Fruit fly (Drosophila melanogaster) whole organism, embryonic: ENCODE measurements around the gene Cdc16.

Experiments used
- Abd-B ChIP-seq: fragments of 200-800 bp; sonication (Bioruptor generic); optimal IDR thresholded peaks from 2 replicates; lab custom pipeline; 2018; ENCODE audit warnings: missing biosample characterization, mild to moderate bottlenecking, missing genetic modification characterization, moderate library complexity
- Antp ChIP-seq: fragments of 200-800 bp; sonication (Bioruptor generic); optimal IDR thresholded peaks from 3 replicates; lab custom pipeline; 2016; ENCODE audit warnings: missing biosample characterization, missing genetic modification characterization
- Asciz ChIP-seq: fragments of 200-800 bp; sonication (Bioruptor generic); optimal IDR thresholded peaks from 2 replicates; lab custom pipeline; 2017; ENCODE audit warnings: missing biosample characterization, mild to moderate bottlenecking, missing genetic modification characterization, missing genetic modification reagents
- CG10209 ChIP-seq: fragments of 200-800 bp; sonication (Bioruptor generic); optimal IDR thresholded peaks from 3 replicates; lab custom pipeline; 2017; ENCODE audit warnings: missing biosample characterization, mild to moderate bottlenecking, missing genetic modification characterization, missing genetic modification reagents
- CG10366 ChIP-seq: fragments of 200-800 bp; sonication (Bioruptor generic); IDR thresholded peaks from 2 replicates; pipeline ENCODE4 v1.3.6; 2022; ENCODE audit warnings: missing biosample characterization, missing genetic modification characterization
- CG10462 ChIP-seq: fragments of 200-800 bp; sonication (Bioruptor generic); optimal IDR thresholded peaks from 2 replicates; lab custom pipeline; 2016; ENCODE audit warnings: missing biosample characterization, missing genetic modification characterization
- CG10543 ChIP-seq: fragments of 200-800 bp; sonication (Bioruptor generic); optimal IDR thresholded peaks from 3 replicates; lab custom pipeline; 2017; ENCODE audit warnings: missing biosample characterization, mild to moderate bottlenecking, missing genetic modification characterization, moderate library complexity
- CG11504 ChIP-seq: fragments of 200-800 bp; sonication (Bioruptor generic); optimal IDR thresholded peaks from 3 replicates; lab custom pipeline; 2019; ENCODE audit warnings: missing biosample characterization, mild to moderate bottlenecking, missing genetic modification characterization, moderate library complexity
- CG11723 ChIP-seq: fragments of 200-800 bp; sonication (Bioruptor generic); optimal IDR thresholded peaks from 2 replicates; lab custom pipeline; 2017; ENCODE audit warnings: missing biosample characterization, mild to moderate bottlenecking, missing genetic modification characterization
- CG14014 ChIP-seq: fragments of 200-800 bp; sonication (Bioruptor generic); IDR thresholded peaks from 2 replicates; pipeline ENCODE4 v1.3.6; 2022; ENCODE audit warnings: missing biosample characterization, missing genetic modification characterization
- CG15479 ChIP-seq: fragments of 200-800 bp; sonication (Bioruptor generic); optimal IDR thresholded peaks from 3 replicates; lab custom pipeline; 2019; ENCODE audit warnings: missing biosample characterization, mild to moderate bottlenecking, missing genetic modification characterization, moderate library complexity
- CG18262 ChIP-seq: fragments of 200-800 bp; optimal IDR thresholded peaks from 3 replicates; lab custom pipeline; 2019; ENCODE audit warnings: missing biosample characterization, mild to moderate bottlenecking, missing genetic modification characterization, moderate library complexity
- CG31441 ChIP-seq: fragments of 200-800 bp; sonication (Bioruptor generic); IDR thresholded peaks from 2 replicates; pipeline ENCODE4 v1.3.6; 2022; ENCODE audit warnings: missing biosample characterization, missing genetic modification characterization
- CG32767 ChIP-seq: fragments of 200-800 bp; sonication (Bioruptor generic); IDR thresholded peaks from 2 replicates; pipeline ENCODE4 v1.3.6; 2022; ENCODE audit warnings: missing biosample characterization, missing genetic modification characterization
- CG33557 ChIP-seq: fragments of 200-800 bp; sonication (Bioruptor generic); optimal IDR thresholded peaks from 2 replicates; lab custom pipeline; 2019; ENCODE audit warnings: missing biosample characterization, mild to moderate bottlenecking, missing genetic modification characterization, moderate library complexity
- CG3838 ChIP-seq: fragments of 200-800 bp; sonication (Bioruptor generic); optimal IDR thresholded peaks from 3 replicates; lab custom pipeline; 2016; ENCODE audit warnings: missing biosample characterization, missing genetic modification characterization
- CG42726 ChIP-seq: fragments of 200-800 bp; sonication (Bioruptor generic); IDR thresholded peaks from 2 replicates; pipeline ENCODE4 v1.3.6; 2022; ENCODE audit warnings: missing biosample characterization, missing genetic modification characterization; ENCODE audit not compliant: partially characterized antibody
- CG4820 ChIP-seq: fragments of 200-800 bp; sonication (Bioruptor generic); optimal IDR thresholded peaks from 3 replicates; lab custom pipeline; 2016; ENCODE audit warnings: missing biosample characterization, missing genetic modification characterization
- CG7556 ChIP-seq: fragments of 200-800 bp; sonication (Bioruptor generic); optimal IDR thresholded peaks from 2 replicates; lab custom pipeline; 2017; ENCODE audit warnings: missing biosample characterization, mild to moderate bottlenecking, missing genetic modification characterization
- CG8281 ChIP-seq: fragments of 200-800 bp; sonication (Bioruptor generic); optimal IDR thresholded peaks from 2 replicates; lab custom pipeline; 2018; ENCODE audit warnings: missing biosample characterization, mild to moderate bottlenecking, missing genetic modification characterization, moderate library complexity
- CG9817 ChIP-seq: fragments of 200-800 bp; sonication (Bioruptor generic); optimal IDR thresholded peaks from 2 replicates; lab custom pipeline; 2018; ENCODE audit warnings: missing biosample characterization, mild to moderate bottlenecking, missing genetic modification characterization, moderate library complexity
- Dbx ChIP-seq: fragments of 200-800 bp; sonication (Bioruptor generic); IDR thresholded peaks from 3 replicates; pipeline ENCODE4 v1.3.6; 2022; ENCODE audit warnings: missing biosample characterization, missing genetic modification characterization
- H15 ChIP-seq: fragments of 200-800 bp; sonication (Bioruptor generic); IDR thresholded peaks from 3 replicates; pipeline ENCODE4 v1.3.6; 2022; ENCODE audit warnings: missing biosample characterization, missing genetic modification characterization
- HLH4C ChIP-seq: fragments of 200-800 bp; sonication (Bioruptor generic); IDR thresholded peaks from 3 replicates; pipeline ENCODE4 v1.3.6; 2022; ENCODE audit warnings: missing biosample characterization, missing genetic modification characterization; ENCODE audit not compliant: partially characterized antibody
- HmgD ChIP-seq: fragments of 200-800 bp; sonication (Bioruptor generic); optimal IDR thresholded peaks from 3 replicates; lab custom pipeline; 2016; ENCODE audit warnings: missing biosample characterization, missing genetic modification characterization
- Lhr ChIP-seq: fragments of 200-800 bp; sonication (Bioruptor generic); optimal IDR thresholded peaks from 3 replicates; lab custom pipeline; 2017; ENCODE audit warnings: mild to moderate bottlenecking, missing biosample characterization, missing genetic modification reagents, missing genetic modification characterization
- Med ChIP-seq: fragments of 200-800 bp; sonication (Bioruptor generic); peaks from one replicate; lab custom pipeline; 2016; ENCODE audit warnings: missing biosample characterization, missing genetic modification characterization, mild to moderate bottlenecking, inconsistent platforms, moderate library complexity
- Nf-YC ChIP-seq: fragments of 200-800 bp; optimal IDR thresholded peaks from 3 replicates; lab custom pipeline; 2019; ENCODE audit warnings: missing biosample characterization, mild to moderate bottlenecking, missing genetic modification characterization, moderate library complexity
- Side ChIP-seq: fragments of 200-800 bp; sonication (Bioruptor generic); optimal IDR thresholded peaks from 2 replicates; lab custom pipeline; 2016; ENCODE audit warnings: missing biosample characterization, missing genetic modification characterization
- Sin3A ChIP-seq: fragments of >200 bp; optimal IDR thresholded peaks from 2 replicates; lab custom pipeline; 2018
- Six4 ChIP-seq: fragments of 200-800 bp; sonication (Bioruptor generic); optimal IDR thresholded peaks from 2 replicates; lab custom pipeline; 2016; ENCODE audit warnings: missing biosample characterization, missing genetic modification characterization
- Vsx1 ChIP-seq: fragments of 200-800 bp; sonication (Bioruptor generic); optimal IDR thresholded peaks from 2 replicates; lab custom pipeline; 2017; ENCODE audit warnings: missing biosample characterization, mild to moderate bottlenecking, missing genetic modification characterization, missing genetic modification reagents
- ase ChIP-seq: fragments of 200-800 bp; sonication (Bioruptor generic); IDR thresholded peaks from 3 replicates; pipeline ENCODE4 v1.3.6; 2022; ENCODE audit warnings: missing biosample characterization, missing genetic modification characterization
- btn ChIP-seq: fragments of 200-800 bp; sonication (Bioruptor generic); optimal IDR thresholded peaks from 2 replicates; lab custom pipeline; 2016; ENCODE audit warnings: missing biosample characterization, missing genetic modification characterization
- croc ChIP-seq: fragments of 200-800 bp; sonication (Bioruptor generic); conservative IDR thresholded peaks from 3 replicates; pipeline ENCODE4 v1.3.6; 2022; ENCODE audit warnings: missing biosample characterization, missing genetic modification characterization
- dmrt11E ChIP-seq: fragments of 200-800 bp; sonication (Bioruptor generic); optimal IDR thresholded peaks from 3 replicates; lab custom pipeline; 2018; ENCODE audit warnings: missing biosample characterization, mild to moderate bottlenecking, missing genetic modification characterization, moderate library complexity
- en ChIP-seq: fragments of 200-800 bp; sonication (Bioruptor generic); optimal IDR thresholded peaks from 2 replicates; lab custom pipeline; 2016; ENCODE audit warnings: missing biosample characterization, missing genetic modification characterization
- gsb ChIP-seq: fragments of 200-800 bp; sonication (Bioruptor generic); IDR thresholded peaks from 2 replicates; pipeline ENCODE4 v1.3.6; 2022; ENCODE audit warnings: missing biosample characterization, missing genetic modification characterization
- klu ChIP-seq: fragments of 200-800 bp; sonication (Bioruptor generic); IDR thresholded peaks from 2 replicates; pipeline ENCODE4 v1.3.6; 2022; ENCODE audit warnings: missing biosample characterization, missing genetic modification characterization
- luna ChIP-seq: fragments of 200-800 bp; sonication (Bioruptor generic); optimal IDR thresholded peaks from 2 replicates; lab custom pipeline; 2016; ENCODE audit warnings: missing biosample characterization, missing genetic modification characterization
- maf-S ChIP-seq: fragments of 200-800 bp; sonication (Bioruptor generic); optimal IDR thresholded peaks from 2 replicates; lab custom pipeline; 2016; ENCODE audit warnings: missing biosample characterization, missing genetic modification characterization
- prd ChIP-seq, 3 experiments: fragments of >200 bp in 2 of 3; fragments of 200-800 bp in 1 of 3; sonication (Bioruptor generic) in 1 of 3; optimal IDR thresholded peaks in 2 of 3; IDR thresholded peaks in 1 of 3; 2 replicates in 2 of 3; 3 replicates in 1 of 3; pipeline versions ENCODE4 v1.3.6 to Lab custom; 2017 to 2022; ENCODE audit warnings: missing biosample characterization in 1 of 3, missing genetic modification characterization in 1 of 3
- sc ChIP-seq, 3 experiments: fragments of >200 bp in 2 of 3; fragments of 200-800 bp in 1 of 3; sonication (Bioruptor generic) in 1 of 3; optimal IDR thresholded peaks; 2 replicates in 2 of 3; 3 replicates in 1 of 3; lab custom pipeline; 2017; ENCODE audit warnings: mild to moderate bottlenecking in 1 of 3, missing biosample characterization in 1 of 3, missing genetic modification characterization in 1 of 3, missing genetic modification reagents in 1 of 3
- sd ChIP-seq: fragments of 200-800 bp; sonication (Bioruptor generic); optimal IDR thresholded peaks from 3 replicates; lab custom pipeline; 2018; ENCODE audit warnings: missing biosample characterization, mild to moderate bottlenecking, missing genetic modification characterization, moderate library complexity
- seq ChIP-seq: fragments of 200-800 bp; sonication (Bioruptor generic); IDR thresholded peaks from 2 replicates; pipeline ENCODE4 v1.3.6; 2022; ENCODE audit warnings: missing biosample characterization, missing genetic modification characterization
- slp2 ChIP-seq: fragments of 200-800 bp; sonication (Bioruptor generic); optimal IDR thresholded peaks from 2 replicates; lab custom pipeline; 2016; ENCODE audit warnings: missing biosample characterization, missing genetic modification characterization
- sqz ChIP-seq: fragments of 200-800 bp; sonication (Bioruptor generic); optimal IDR thresholded peaks from 3 replicates; lab custom pipeline; 2018; ENCODE audit warnings: missing biosample characterization, mild to moderate bottlenecking, missing genetic modification characterization
- stwl ChIP-seq: fragments of 200-800 bp; sonication (Bioruptor generic); optimal IDR thresholded peaks from 3 replicates; lab custom pipeline; 2018; ENCODE audit warnings: missing biosample characterization, mild to moderate bottlenecking, missing genetic modification characterization, moderate library complexity
- toy ChIP-seq: fragments of 200-800 bp; sonication (Bioruptor generic); IDR thresholded peaks from 2 replicates; pipeline ENCODE4 v1.3.6; 2022; ENCODE audit warnings: missing biosample characterization, missing genetic modification characterization
- vnd ChIP-seq: fragments of 200-800 bp; sonication (Bioruptor generic); IDR thresholded peaks from 3 replicates; pipeline ENCODE4 v1.3.6; 2022; ENCODE audit warnings: missing biosample characterization, missing genetic modification characterization; ENCODE audit not compliant: partially characterized antibody

The Cdc16 gene

DNA sequence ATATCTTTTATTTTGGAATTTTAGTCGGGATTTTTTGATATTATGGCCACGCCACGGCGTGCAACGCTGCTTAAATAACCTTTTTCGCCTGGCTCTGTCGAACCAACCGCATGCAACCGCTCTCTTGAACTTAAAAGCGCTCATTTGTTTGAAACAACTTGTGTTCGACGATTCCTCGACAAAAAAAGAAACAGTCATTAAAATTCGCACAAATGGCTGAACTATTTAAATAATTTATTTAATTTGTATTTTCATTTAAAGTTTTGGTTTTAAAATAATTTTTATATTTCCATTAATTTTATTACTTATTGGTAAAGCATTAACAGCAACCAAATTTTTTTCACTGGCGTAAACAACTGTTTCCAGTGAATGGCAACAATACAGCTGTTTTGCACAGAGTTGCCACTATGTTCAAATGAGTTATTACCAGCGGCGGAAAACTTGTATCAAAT, at the start of gene Cdc16, which contains the start of gene orb (continued):
- peak; percentile 67 for TF ChIP-seq sd (tag; lab: Kevin White, UChicago)
- TF ChIP-seq CG14014 (GFP tag; lab: Robert Waterston, UW): peak; percentile 90
- peak; percentile 34 for TF ChIP-seq en (GFP tag; lab: Kevin White, UChicago)
- TF ChIP-seq Med (GFP tag; lab: Kevin White, UChicago): peak; percentile 95
- TF ChIP-seq CG8281: peak; percentile 63
- peak; percentile 75; the same call in 1 of the 2 replicates for TF ChIP-seq toy (GFP tag; lab: Robert Waterston, UW)
- no peak for TF ChIP-seq HmgD (GFP tag; lab: Kevin White, UChicago)
- peak; percentile 81 for TF ChIP-seq CG4820 (GFP tag; lab: Kevin White, UChicago)
- TF ChIP-seq HLH4C (GFP tag; lab: Robert Waterston, UW): no peak
- TF ChIP-seq CG10462: peak; percentile 73
- no peak for TF ChIP-seq btn (GFP tag; lab: Kevin White, UChicago)
- TF ChIP-seq CG9817 (tag; lab: Kevin White, UChicago): peak; percentile 92
- TF ChIP-seq croc: peak; percentile 64
- TF ChIP-seq CG10543: peak; percentile 83
- TF ChIP-seq vnd (GFP tag; lab: Robert Waterston, UW): no peak
- no peak for TF ChIP-seq prd (optimal IDR thresholded peaks at IDR 0.05; lab: Kevin White, UChicago)
- peak; percentile 94 for TF ChIP-seq prd (GFP tag; IDR thresholded peaks at IDR 0.05; lab: Robert Waterston, UW)
- TF ChIP-seq stwl (tag; lab: Kevin White, UChicago): peak; percentile 74
- peak; percentile 95 for TF ChIP-seq CG31441 (GFP tag; lab: Robert Waterston, UW)
- peak; percentile 58 for TF ChIP-seq gsb
- peak; percentile 93 for TF ChIP-seq Abd-B (GFP tag; lab: Kevin White, UChicago)
- TF ChIP-seq CG3838 (GFP tag; lab: Kevin White, UChicago): peak; percentile 60
- TF ChIP-seq CG42726 (GFP tag; lab: Robert Waterston, UW): no peak
- peak; percentile 84 for TF ChIP-seq Nf-YC
- TF ChIP-seq luna (GFP tag; lab: Kevin White, UChicago): peak; percentile 12
- peak; percentile 89 for TF ChIP-seq dmrt11E (tag; lab: Kevin White, UChicago)
- TF ChIP-seq klu: peak; percentile 76
- peak; percentile 71 for TF ChIP-seq Vsx1 (GFP tag; lab: Kevin White, UChicago)
- peak; percentile 88 for TF ChIP-seq H15 (GFP tag; lab: Robert Waterston, UW)
- TF ChIP-seq Asciz (GFP tag; lab: Kevin White, UChicago): peak; percentile 82
- peak; percentile 85 for TF ChIP-seq CG32767
- peak; percentile 76 for TF ChIP-seq CG11723 (GFP tag; lab: Kevin White, UChicago)
- peak; percentile 70 for TF ChIP-seq Antp (GFP tag; lab: Kevin White, UChicago)
- peak; percentile 91 for TF ChIP-seq CG18262 (tag; lab: Kevin White, UChicago)
- peak; percentile 57 for TF ChIP-seq Side
- TF ChIP-seq seq (GFP tag; lab: Robert Waterston, UW): peak; percentile 88
- peak; percentile 64 for TF ChIP-seq slp2 (GFP tag; lab: Kevin White, UChicago)
- TF ChIP-seq Six4: peak; percentile 92
- peak; percentile 91 for TF ChIP-seq CG7556 (GFP tag; lab: Kevin White, UChicago)
- no peak for TF ChIP-seq Sin3A
- peak; percentile 75 for TF ChIP-seq CG33557 (GFP tag; lab: Kevin White, UChicago)
- no peak for TF ChIP-seq sqz (GFP tag; lab: Kevin White, UChicago)
- TF ChIP-seq Dbx (GFP tag; lab: Robert Waterston, UW): peak; percentile 95
- peak; percentile 74 for TF ChIP-seq Lhr (GFP tag; lab: Kevin White, UChicago)
- TF ChIP-seq maf-S (GFP tag; lab: Kevin White, UChicago): peak; percentile 70
- peak; percentile 90 for TF ChIP-seq CG10209 (GFP tag; lab: Kevin White, UChicago)
- TF ChIP-seq ase (GFP tag; lab: Robert Waterston, UW): peak; percentile 87
- no peak for TF ChIP-seq sc (optimal IDR thresholded peaks at IDR 0.05; lab: Kevin White, UChicago)
- TF ChIP-seq sc (GFP tag; optimal IDR thresholded peaks at IDR 0.05; lab: Kevin White, UChicago): peak; percentile 67
- peak; percentile 91 for TF ChIP-seq CG10366 (GFP tag; lab: Robert Waterston, UW)
- TF ChIP-seq CG11504 (tag; lab: Kevin White, UChicago): peak; percentile 92
- TF ChIP-seq CG15479: no peak
